1 fruit fly cellular context compared by ENCODE assay signal in the genomic region with DNA sequence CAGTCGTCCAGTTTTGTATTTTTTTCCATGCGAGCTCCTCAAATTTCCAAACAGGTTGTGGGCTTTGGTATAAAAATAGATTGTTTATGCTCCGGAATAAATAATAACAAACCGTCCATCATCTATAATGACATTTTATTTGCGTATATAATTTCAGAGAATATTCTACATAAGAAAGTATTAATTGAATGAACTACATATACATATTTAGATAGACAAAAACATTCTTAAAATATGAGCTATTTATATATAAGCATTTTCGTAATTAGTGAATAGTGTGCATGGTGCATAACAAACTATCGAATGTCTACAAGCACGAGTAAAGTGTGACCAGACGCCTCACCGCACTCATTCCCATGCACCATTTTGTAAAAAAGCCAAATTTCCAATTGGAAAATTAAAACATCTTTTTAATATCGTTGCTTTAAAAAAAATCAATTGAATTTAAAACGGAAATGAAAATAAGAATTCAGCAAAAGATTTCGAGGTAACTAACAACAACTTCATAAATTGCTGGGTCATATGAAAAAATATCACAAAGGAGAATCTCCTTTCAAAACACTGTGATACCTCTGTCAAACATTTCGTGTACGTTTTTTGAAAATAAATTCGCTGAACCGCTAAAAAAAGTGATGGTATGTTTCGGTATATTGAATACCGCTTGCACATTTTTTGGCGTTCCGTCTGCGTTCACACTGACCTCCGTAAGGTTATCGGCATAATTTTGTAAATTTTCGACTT.
TF ChIP-seq lines count a peak whose summit lies in the region.

Gene muc (plus strand): TSS at position 541 of the 741 bp plus-strand sequence.

TF ChIP-seq in whole organism, embryonic, 481 proteins besides CTCF, POLR2A, EP300 and RAD21 (continued from another document and continues in another):
- TF ChIP-seq CG8089 (GFP tag; optimal IDR thresholded peaks at IDR 0.05; lab: Kevin White, UChicago) (no peak), cwo (GFP tag; optimal IDR thresholded peaks at IDR 0.05; lab: Kevin White, UChicago) (no peak), CG10543 (GFP tag; optimal IDR thresholded peaks at IDR 0.05; lab: Kevin White, UChicago) (peak; percentile 8), scrt (GFP tag; optimal IDR thresholded peaks at IDR 0.05; lab: Kevin White, UChicago) (no peak), dysf (GFP tag; IDR thresholded peaks at IDR 0.05; lab: Robert Waterston, UW) (peak; percentile 43; the same call in 2 of the 3 replicates), abd-A (tag; optimal IDR thresholded peaks at IDR 0.05; lab: Kevin White, UChicago) (peak; percentile 53), CG12155 (GFP tag; optimal IDR thresholded peaks at IDR 0.05; lab: Kevin White, UChicago) (peak; percentile 33), Side (GFP tag; optimal IDR thresholded peaks at IDR 0.05; lab: Kevin White, UChicago) (no peak), nerfin-2 (GFP tag; IDR thresholded peaks at IDR 0.05; lab: Robert Waterston, UW; ENCODE audit: partially characterized antibody) (peak; percentile 26), CG17385 (GFP tag; optimal IDR thresholded peaks at IDR 0.05; lab: Kevin White, UChicago) (peak; percentile 36), CG13775 (GFP tag; optimal IDR thresholded peaks at IDR 0.05; lab: Kevin White, UChicago) (peak; percentile 54), CG7372 (GFP tag; IDR thresholded peaks at IDR 0.05; lab: Robert Waterston, UW) (0 out of 2 replicates have a peak, but pooled peaks have one; percentile 18), phol (tag; optimal IDR thresholded peaks at IDR 0.05; lab: Kevin White, UChicago) (peak; percentile 92), CG6765 (GFP tag; optimal IDR thresholded peaks at IDR 0.05; lab: Kevin White, UChicago) (no peak), CG34224 (GFP tag; IDR thresholded peaks at IDR 0.05; lab: Robert Waterston, UW; ENCODE audit: partially characterized antibody) (no peak), nau (GFP tag; optimal IDR thresholded peaks at IDR 0.05; lab: Kevin White, UChicago) (no peak), danr (GFP tag; IDR thresholded peaks at IDR 0.05; lab: Robert Waterston, UW) (no peak), lilli (GFP tag; optimal IDR thresholded peaks at IDR 0.05; lab: Kevin White, UChicago) (peak; percentile 59), CG12071 (GFP tag; optimal IDR thresholded peaks at IDR 0.05; lab: Kevin White, UChicago) (no peak), h (optimal IDR thresholded peaks at IDR 0.05; lab: Kevin White, UChicago) (no peak), shn (GFP tag; optimal IDR thresholded peaks at IDR 0.05; lab: Kevin White, UChicago) (peak; percentile 41), Atf3 (GFP tag; optimal IDR thresholded peaks at IDR 0.05; lab: Kevin White, UChicago) (no peak), Med (GFP tag; lab: Kevin White, UChicago) (peak; percentile 59), slbo (GFP tag; IDR thresholded peaks at IDR 0.05; lab: Robert Waterston, UW) (peak; percentile 60; the same call in 1 of the 2 replicates), CG17361 (GFP tag; IDR thresholded peaks at IDR 0.05; lab: Robert Waterston, UW) (peak; percentile 52; the same call in 2 of the 3 replicates), zen (tag; optimal IDR thresholded peaks at IDR 0.05; lab: Kevin White, UChicago) (peak; percentile 74), maf-S (GFP tag; optimal IDR thresholded peaks at IDR 0.05; lab: Kevin White, UChicago) (peak; percentile 10), vnd (GFP tag; IDR thresholded peaks at IDR 0.05; lab: Robert Waterston, UW; ENCODE audit: partially characterized antibody) (peak; percentile 51; the same call in 1 of the 3 replicates), D19A (tag; optimal IDR thresholded peaks at IDR 0.05; lab: Kevin White, UChicago) (peak; percentile 63), CG15073 (GFP tag; optimal IDR thresholded peaks at IDR 0.05; lab: Kevin White, UChicago) (no peak), ind (GFP tag; optimal IDR thresholded peaks at IDR 0.05; lab: Kevin White, UChicago) (peak; percentile 17), fd96Cb (tag; optimal IDR thresholded peaks at IDR 0.05; lab: Kevin White, UChicago) (peak; percentile 4), CG4282 (GFP tag; optimal IDR thresholded peaks at IDR 0.05; lab: Kevin White, UChicago) (no peak), CG8359 (GFP tag; optimal IDR thresholded peaks at IDR 0.05; lab: Kevin White, UChicago; ENCODE audit: borderline replicate concordance) (no peak), Mad (GFP tag; optimal IDR thresholded peaks at IDR 0.05; lab: Kevin White, UChicago) (peak; percentile 40), aop (GFP tag; IDR thresholded peaks at IDR 0.05; lab: Robert Waterston, UW) (no peak), CG30020 (tag; optimal IDR thresholded peaks at IDR 0.05; lab: Kevin White, UChicago) (peak; percentile 94), CG14014 (GFP tag; IDR thresholded peaks at IDR 0.05; lab: Robert Waterston, UW) (0 out of 2 replicates have a peak, but pooled peaks have one; percentile 14), CG6791 (GFP tag; IDR thresholded peaks at IDR 0.05; lab: Robert Waterston, UW; ENCODE audit: partially characterized antibody) (peak; percentile 74), bbx (GFP tag; IDR thresholded peaks at IDR 0.05; lab: Robert Waterston, UW; ENCODE audit: partially characterized antibody) (peak; percentile 80), Dfd (GFP tag; optimal IDR thresholded peaks at IDR 0.05; lab: Kevin White, UChicago) (peak in 1 of 2 experiments; percentile 43), row (GFP tag; IDR thresholded peaks at IDR 0.05; lab: Robert Waterston, UW) (peak; percentile 90), CG14965 (GFP tag; optimal IDR thresholded peaks at IDR 0.05; lab: Kevin White, UChicago; ENCODE audit: borderline replicate concordance) (no peak), CG6175 (GFP tag; IDR thresholded peaks at IDR 0.05; lab: Robert Waterston, UW) (no peak), CG5953 (GFP tag; IDR thresholded peaks at IDR 0.05; lab: Robert Waterston, UW) (no peak), fu2 (GFP tag; optimal IDR thresholded peaks at IDR 0.05; lab: Kevin White, UChicago) (peak; percentile 20), CG6254 (GFP tag; optimal IDR thresholded peaks at IDR 0.05; lab: Kevin White, UChicago) (no peak), CG9215 (GFP tag; IDR thresholded peaks at IDR 0.05; lab: Robert Waterston, UW) (0 out of 2 replicates have a peak, but pooled peaks have one; percentile 24), CG11560 (tag; IDR thresholded peaks at IDR 0.05; lab: Robert Waterston, UW) (no peak), CG18599 (GFP tag; optimal IDR thresholded peaks at IDR 0.05; lab: Kevin White, UChicago) (peak; percentile 33), Ets65A (GFP tag; lab: Kevin White, UChicago) (peak; percentile 59), CG7745 (tag; optimal IDR thresholded peaks at IDR 0.05; lab: Kevin White, UChicago) (no peak), CG11695 (GFP tag; IDR thresholded peaks at IDR 0.05; lab: Robert Waterston, UW) (no peak), CG11247 (GFP tag; IDR thresholded peaks at IDR 0.05; lab: Robert Waterston, UW) (no peak), zf30C (GFP tag; optimal IDR thresholded peaks at IDR 0.05; lab: Kevin White, UChicago) (no peak), tll (GFP tag; optimal IDR thresholded peaks at IDR 0.05; lab: Kevin White, UChicago) (no peak), CG11398 (GFP tag; optimal IDR thresholded peaks at IDR 0.05; lab: Kevin White, UChicago) (no peak), chn (GFP tag; optimal IDR thresholded peaks at IDR 0.05; lab: Kevin White, UChicago) (peak; percentile 57), BEAF-32 (GFP tag; optimal IDR thresholded peaks at IDR 0.05; lab: Kevin White, UChicago) (peak; percentile 86), CG1024 (GFP tag; IDR thresholded peaks at IDR 0.05; lab: Robert Waterston, UW) (peak; percentile 53; the same call in 1 of the 2 replicates), TFAM (GFP tag; optimal IDR thresholded peaks at IDR 0.05; lab: Kevin White, UChicago) (no peak), CG9817 (tag; optimal IDR thresholded peaks at IDR 0.05; lab: Kevin White, UChicago) (peak; percentile 47), CG10274 (GFP tag; optimal IDR thresholded peaks at IDR 0.05; lab: Kevin White, UChicago) (no peak), mirr (GFP tag; optimal IDR thresholded peaks at IDR 0.05; lab: Kevin White, UChicago) (no peak), CG1529 (GFP tag; optimal IDR thresholded peaks at IDR 0.05; lab: Kevin White, UChicago) (no peak), ro (GFP tag; IDR thresholded peaks at IDR 0.05; lab: Robert Waterston, UW) (no peak), eve (GFP tag; optimal IDR thresholded peaks at IDR 0.05; lab: Kevin White, UChicago) (peak in 1 of 2 experiments; percentile 39), Bdp1 (GFP tag; optimal IDR thresholded peaks at IDR 0.05; lab: Kevin White, UChicago) (no peak), Ssrp (tag; optimal IDR thresholded peaks at IDR 0.05; lab: Kevin White, UChicago) (peak; percentile 39), CG3163 (GFP tag; optimal IDR thresholded peaks at IDR 0.05; lab: Kevin White, UChicago) (no peak), CG12659 (GFP tag; optimal IDR thresholded peaks at IDR 0.05; lab: Kevin White, UChicago) (peak; percentile 77), CG10209 (GFP tag; optimal IDR thresholded peaks at IDR 0.05; lab: Kevin White, UChicago) (peak; percentile 7), yki (optimal IDR thresholded peaks at IDR 0.05; lab: Kevin White, UChicago) (no peak), CG10366 (GFP tag; IDR thresholded peaks at IDR 0.05; lab: Robert Waterston, UW) (peak; percentile 29; the same call in 1 of the 2 replicates), CG6272 (GFP tag; IDR thresholded peaks at IDR 0.05; lab: Robert Waterston, UW) (no peak), H15 (GFP tag; IDR thresholded peaks at IDR 0.05; lab: Robert Waterston, UW) (no peak), kay (GFP tag; optimal IDR thresholded peaks at IDR 0.05; lab: Kevin White, UChicago) (no peak), ken (GFP tag; IDR thresholded peaks at IDR 0.05; lab: Robert Waterston, UW) (0 out of 3 replicates have a peak, but pooled peaks have one; percentile 8), ash1 (GFP tag; optimal IDR thresholded peaks at IDR 0.05; lab: Kevin White, UChicago) (no peak), Eip74EF (GFP tag; optimal IDR thresholded peaks at IDR 0.05; lab: Kevin White, UChicago) (peak in 1 of 2 experiments; percentile 67), Atf6 (GFP tag; IDR thresholded peaks at IDR 0.05; lab: Robert Waterston, UW) (0 out of 2 replicates have a peak, but pooled peaks have one; percentile 38), CG14710 (tag; optimal IDR thresholded peaks at IDR 0.05; lab: Kevin White, UChicago) (peak; percentile 73), dpn (GFP tag; optimal IDR thresholded peaks at IDR 0.05; lab: Kevin White, UChicago) (peak; percentile 28 to 44), CG9932 (GFP tag; IDR thresholded peaks at IDR 0.05; lab: Robert Waterston, UW) (peak; percentile 72), GATAe (GFP tag; conservative IDR thresholded peaks at IDR 0.05; lab: Robert Waterston, UW) (no peak), pnt (GFP tag; optimal IDR thresholded peaks at IDR 0.05; lab: Kevin White, UChicago) (no peak), Poxn (GFP tag; IDR thresholded peaks at IDR 0.05; lab: Robert Waterston, UW) (no peak), CG9797 (GFP tag; optimal IDR thresholded peaks at IDR 0.05; lab: Kevin White, UChicago) (peak; percentile 64), amos (GFP tag; IDR thresholded peaks at IDR 0.05; lab: Robert Waterston, UW; ENCODE audit: partially characterized antibody) (peak; percentile 79; the same call in 1 of the 2 replicates), ac (GFP tag; optimal IDR thresholded peaks at IDR 0.05; lab: Kevin White, UChicago) (no peak), az2 (GFP tag; optimal IDR thresholded peaks at IDR 0.05; lab: Kevin White, UChicago) (peak; percentile 36), pzg (GFP tag; optimal IDR thresholded peaks at IDR 0.05; lab: Kevin White, UChicago) (peak; percentile 63), slou (GFP tag; optimal IDR thresholded peaks at IDR 0.05; lab: Kevin White, UChicago) (peak; percentile 41), sug (tag; optimal IDR thresholded peaks at IDR 0.05; lab: Kevin White, UChicago) (no peak), croc (GFP tag; conservative IDR thresholded peaks at IDR 0.05; lab: Robert Waterston, UW) (no peak), CG13624 (GFP tag; optimal IDR thresholded peaks at IDR 0.05; lab: Kevin White, UChicago) (peak; percentile 15), CG8290 (GFP tag; optimal IDR thresholded peaks at IDR 0.05; lab: Kevin White, UChicago) (no peak), CG8290 (tag; optimal IDR thresholded peaks at IDR 0.05; lab: Kevin White, UChicago) (peak in 1 of 2 experiments; percentile 73), Hand (GFP tag; optimal IDR thresholded peaks at IDR 0.05; lab: Kevin White, UChicago) (no peak), Stat92E (GFP tag; optimal IDR thresholded peaks at IDR 0.05; lab: Kevin White, UChicago) (peak in 1 of 3 experiments; percentile 78), sens-2 (GFP tag; IDR thresholded peaks at IDR 0.05; lab: Robert Waterston, UW) (no peak), Aef1 (GFP tag; IDR thresholded peaks at IDR 0.05; lab: Robert Waterston, UW) (no peak), CG17359 (tag; optimal IDR thresholded peaks at IDR 0.05; lab: Kevin White, UChicago) (peak; percentile 41), gem (tag; optimal IDR thresholded peaks at IDR 0.05; lab: Kevin White, UChicago) (peak; percentile 64), Nf-YB (GFP tag; optimal IDR thresholded peaks at IDR 0.05; lab: Kevin White, UChicago) (no peak), CG10959 (GFP tag; IDR thresholded peaks at IDR 0.05; lab: Robert Waterston, UW) (no peak), Jarid2 (GFP tag; optimal IDR thresholded peaks at IDR 0.05; lab: Kevin White, UChicago) (no peak), CG18619 (GFP tag; optimal IDR thresholded peaks at IDR 0.05; lab: Kevin White, UChicago) (peak; percentile 15), NFAT (GFP tag; IDR thresholded peaks at IDR 0.05; lab: Robert Waterston, UW) (peak; percentile 55; the same call in 1 of the 2 replicates), CG12744 (GFP tag; optimal IDR thresholded peaks at IDR 0.05; lab: Kevin White, UChicago) (no peak), CG2875 (GFP tag; optimal IDR thresholded peaks at IDR 0.05; lab: Kevin White, UChicago) (no peak), CG11456 (GFP tag; IDR thresholded peaks at IDR 0.05; lab: Robert Waterston, UW) (peak; percentile 63; the same call in 1 of the 3 replicates), kni (GFP tag; optimal IDR thresholded peaks at IDR 0.05; lab: Kevin White, UChicago) (no peak), CG6854 (GFP tag; optimal IDR thresholded peaks at IDR 0.05; lab: Kevin White, UChicago) (no peak), Dll (GFP tag; IDR thresholded peaks at IDR 0.05; lab: Robert Waterston, UW; ENCODE audit: partially characterized antibody) (peak; percentile 75), jumu (GFP tag; optimal IDR thresholded peaks at IDR 0.05; lab: Kevin White, UChicago) (no peak), CG31224 (GFP tag; IDR thresholded peaks at IDR 0.05; lab: Robert Waterston, UW) (peak; percentile 33; the same call in 1 of the 2 replicates), CG12219 (GFP tag; optimal IDR thresholded peaks at IDR 0.05; lab: Kevin White, UChicago) (no peak), Ravus (GFP tag; IDR thresholded peaks at IDR 0.05; lab: Robert Waterston, UW) (no peak), B-H2 (GFP tag; optimal IDR thresholded peaks at IDR 0.05; lab: Kevin White, UChicago) (peak; percentile 33)
